Fruit fly (Drosophila melanogaster) whole organism, embryonic: ENCODE results near the gene CG5921.
A peak's percentile ranks its signal among the peaks of the same experiment; 100 is the strongest.

Source experiments
- Ada2b ChIP-seq: fragments of 200-800 bp; sonication (Bioruptor generic); IDR thresholded peaks from 2 replicates; pipeline ENCODE4 v1.3.6; 2022; ENCODE audit warnings: missing biosample characterization, missing genetic modification characterization
- CG10654 ChIP-seq: fragments of 200-800 bp; sonication (Bioruptor generic); optimal IDR thresholded peaks from 2 replicates; lab custom pipeline; 2016; ENCODE audit warnings: missing biosample characterization, missing genetic modification characterization
- CG11456 ChIP-seq: fragments of 200-800 bp; sonication (Bioruptor generic); IDR thresholded peaks from 3 replicates; pipeline ENCODE4 v1.3.6; 2022; ENCODE audit warnings: missing biosample characterization, missing genetic modification characterization
- CG15269 ChIP-seq: fragments of 200-800 bp; sonication (Bioruptor generic); optimal IDR thresholded peaks from 2 replicates; lab custom pipeline; 2018; ENCODE audit warnings: missing biosample characterization, mild to moderate bottlenecking, missing genetic modification characterization, moderate library complexity
- CG1529 ChIP-seq: fragments of 200-800 bp; sonication (Bioruptor generic); optimal IDR thresholded peaks from 3 replicates; lab custom pipeline; 2018; ENCODE audit warnings: missing biosample characterization, missing genetic modification characterization
- CG16779 ChIP-seq: fragments of 200-800 bp; sonication (Bioruptor generic); IDR thresholded peaks from 2 replicates; pipeline ENCODE4 v1.3.6; 2022; ENCODE audit warnings: missing biosample characterization, missing genetic modification characterization
- CG17186 ChIP-seq: fragments of 200-800 bp; sonication (Bioruptor generic); optimal IDR thresholded peaks from 3 replicates; lab custom pipeline; 2017; ENCODE audit warnings: missing biosample characterization, missing genetic modification reagents, missing genetic modification characterization
- CG17361 ChIP-seq: fragments of 200-800 bp; sonication (Bioruptor generic); IDR thresholded peaks from 3 replicates; pipeline ENCODE4 v1.3.6; 2022; ENCODE audit warnings: missing biosample characterization, missing genetic modification characterization
- CG18619 ChIP-seq: fragments of 200-800 bp; sonication (Bioruptor generic); optimal IDR thresholded peaks from 3 replicates; lab custom pipeline; 2017; ENCODE audit warnings: missing biosample characterization, mild to moderate bottlenecking, missing genetic modification characterization
- CG2120 ChIP-seq: fragments of 200-800 bp; sonication (Bioruptor generic); optimal IDR thresholded peaks from 3 replicates; lab custom pipeline; 2016; ENCODE audit warnings: missing biosample characterization, missing genetic modification characterization
- CG30020 ChIP-seq: fragments of 200-800 bp; optimal IDR thresholded peaks from 2 replicates; lab custom pipeline; 2019; ENCODE audit warnings: missing biosample characterization, mild to moderate bottlenecking, missing genetic modification characterization, moderate library complexity
- CG32532 ChIP-seq: fragments of 200-800 bp; sonication (Bioruptor generic); IDR thresholded peaks from 2 replicates; pipeline ENCODE4 v1.3.6; 2022; ENCODE audit warnings: missing biosample characterization, missing genetic modification characterization
- CG34224 ChIP-seq: fragments of 200-800 bp; sonication (Bioruptor generic); IDR thresholded peaks from 3 replicates; pipeline ENCODE4 v1.3.6; 2022; ENCODE audit warnings: missing biosample characterization, missing genetic modification characterization; ENCODE audit not compliant: partially characterized antibody
- CG4404 ChIP-seq: fragments of 200-800 bp; sonication (Bioruptor generic); IDR thresholded peaks from 2 replicates; pipeline ENCODE4 v1.3.6; 2022; ENCODE audit warnings: missing biosample characterization, missing genetic modification characterization
- CG4854 ChIP-seq: fragments of 200-800 bp; sonication (Bioruptor generic); optimal IDR thresholded peaks from 2 replicates; lab custom pipeline; 2016; ENCODE audit warnings: missing biosample characterization, missing genetic modification characterization, inconsistent platforms
- CG7556 ChIP-seq: fragments of 200-800 bp; sonication (Bioruptor generic); optimal IDR thresholded peaks from 2 replicates; lab custom pipeline; 2017; ENCODE audit warnings: missing biosample characterization, mild to moderate bottlenecking, missing genetic modification characterization
- CG7928 ChIP-seq: fragments of 200-800 bp; sonication (Bioruptor generic); optimal IDR thresholded peaks from 2 replicates; lab custom pipeline; 2017; ENCODE audit warnings: missing biosample characterization, mild to moderate bottlenecking, missing genetic modification characterization
- Dad ChIP-seq: fragments of 200-800 bp; sonication (Bioruptor generic); optimal IDR thresholded peaks from 3 replicates; lab custom pipeline; 2016; ENCODE audit warnings: missing biosample characterization, missing genetic modification characterization
- Ets65A ChIP-seq: fragments of 200-800 bp; sonication (Bioruptor generic); peaks from one replicate; lab custom pipeline; 2016; ENCODE audit warnings: missing biosample characterization, missing genetic modification characterization
- Gug ChIP-seq: fragments of 200-800 bp; sonication (Bioruptor generic); IDR thresholded peaks from 4 replicates; pipeline ENCODE4 v1.3.6; 2022; ENCODE audit warnings: missing biosample characterization, missing genetic modification characterization
- Hand ChIP-seq: fragments of 200-800 bp; sonication (Bioruptor generic); optimal IDR thresholded peaks from 2 replicates; lab custom pipeline; 2017; ENCODE audit warnings: mild to moderate bottlenecking, missing biosample characterization, missing genetic modification reagents, missing genetic modification characterization
- Hey ChIP-seq: fragments of 200-800 bp; sonication (Bioruptor generic); optimal IDR thresholded peaks from 3 replicates; lab custom pipeline; 2018; ENCODE audit warnings: missing biosample characterization, mild to moderate bottlenecking, missing genetic modification characterization
- Lhr ChIP-seq: fragments of 200-800 bp; sonication (Bioruptor generic); optimal IDR thresholded peaks from 3 replicates; lab custom pipeline; 2017; ENCODE audit warnings: mild to moderate bottlenecking, missing biosample characterization, missing genetic modification reagents, missing genetic modification characterization
- MTF-1 ChIP-seq: fragments of 200-800 bp; sonication (Bioruptor generic); optimal IDR thresholded peaks from 2 replicates; lab custom pipeline; 2018; ENCODE audit warnings: missing biosample characterization, mild to moderate bottlenecking, missing genetic modification characterization, borderline replicate concordance
- Oaz ChIP-seq: fragments of 200-800 bp; sonication (Bioruptor generic); IDR thresholded peaks from 2 replicates; pipeline ENCODE4 v1.3.6; 2022; ENCODE audit warnings: missing biosample characterization, missing genetic modification characterization
- Scr ChIP-seq: fragments of 200-800 bp; sonication (Bioruptor generic); IDR thresholded peaks from 2 replicates; pipeline ENCODE4 v1.3.6; 2022; ENCODE audit warnings: missing biosample characterization, missing genetic modification characterization; ENCODE audit not compliant: partially characterized antibody
- Sox100B ChIP-seq: fragments of 200-800 bp; sonication (Bioruptor generic); optimal IDR thresholded peaks from 3 replicates; lab custom pipeline; 2018; ENCODE audit warnings: missing biosample characterization, mild to moderate bottlenecking, missing genetic modification characterization
- ase ChIP-seq: fragments of 200-800 bp; sonication (Bioruptor generic); IDR thresholded peaks from 3 replicates; pipeline ENCODE4 v1.3.6; 2022; ENCODE audit warnings: missing biosample characterization, missing genetic modification characterization
- bbx ChIP-seq: fragments of 200-800 bp; sonication (Bioruptor generic); IDR thresholded peaks from 2 replicates; pipeline ENCODE4 v1.3.6; 2022; ENCODE audit warnings: missing biosample characterization, missing genetic modification characterization; ENCODE audit not compliant: partially characterized antibody
- cato ChIP-seq: fragments of 200-800 bp; sonication (Bioruptor generic); optimal IDR thresholded peaks from 2 replicates; lab custom pipeline; 2016; ENCODE audit warnings: missing biosample characterization, missing genetic modification characterization, borderline replicate concordance
- chinmo ChIP-seq: fragments of 200-800 bp; sonication (Bioruptor generic); IDR thresholded peaks from 4 replicates; pipeline ENCODE4 v1.3.6; 2022; ENCODE audit warnings: missing biosample characterization, missing genetic modification characterization; ENCODE audit not compliant: partially characterized antibody
- chm ChIP-seq: fragments of 200-800 bp; sonication (Bioruptor generic); IDR thresholded peaks from 2 replicates; pipeline ENCODE4 v1.3.6; 2022; ENCODE audit warnings: missing biosample characterization, missing genetic modification characterization
- crol ChIP-seq: fragments of 200-800 bp; sonication (Bioruptor generic); IDR thresholded peaks from 2 replicates; pipeline ENCODE4 v1.3.6; 2022; ENCODE audit warnings: missing biosample characterization, missing genetic modification characterization
- dan ChIP-seq: fragments of 200-800 bp; sonication (Bioruptor generic); IDR thresholded peaks from 2 replicates; pipeline ENCODE4 v1.3.6; 2022; ENCODE audit warnings: missing biosample characterization, missing genetic modification characterization
- emc ChIP-seq: fragments of 200-800 bp; sonication (Bioruptor generic); optimal IDR thresholded peaks from 2 replicates; lab custom pipeline; 2016; ENCODE audit warnings: missing biosample characterization, missing genetic modification characterization
- h ChIP-seq: fragments of >200 bp; optimal IDR thresholded peaks from 2 replicates; lab custom pipeline; 2017
- her ChIP-seq: fragments of 200-800 bp; sonication (Bioruptor generic); optimal IDR thresholded peaks from 2 replicates; lab custom pipeline; 2016; ENCODE audit warnings: missing biosample characterization, missing genetic modification characterization
- lola ChIP-seq, 3 experiments: fragments of >200 bp in 2 of 3; fragments of 200-800 bp in 1 of 3; sonication (Bioruptor generic) in 1 of 3; optimal IDR thresholded peaks; 2 replicates each; lab custom pipeline; 2017 to 2019; ENCODE audit warnings: missing biosample characterization in 3 of 3, missing genetic modification characterization in 3 of 3, mild to moderate bottlenecking in 1 of 3, moderate library complexity in 1 of 3
- lov ChIP-seq, 2 experiments: fragments of 200-800 bp in 1 of 2; fragments of >200 bp in 1 of 2; sonication (Bioruptor generic) in 1 of 2; IDR thresholded peaks in 1 of 2; optimal IDR thresholded peaks in 1 of 2; 2 replicates in 1 of 2; 3 replicates in 1 of 2; pipeline versions ENCODE4 v1.3.6 to Lab custom; 2017 to 2022; ENCODE audit warnings: missing biosample characterization in 1 of 2, missing genetic modification characterization in 1 of 2
- maf-S ChIP-seq: fragments of 200-800 bp; sonication (Bioruptor generic); optimal IDR thresholded peaks from 2 replicates; lab custom pipeline; 2016; ENCODE audit warnings: missing biosample characterization, missing genetic modification characterization
- mam ChIP-seq: fragments of 200-800 bp; sonication (Bioruptor generic); optimal IDR thresholded peaks from 3 replicates; lab custom pipeline; 2016; ENCODE audit warnings: missing biosample characterization, missing genetic modification characterization
- nmo ChIP-seq: fragments of 200-800 bp; sonication (Bioruptor generic); optimal IDR thresholded peaks from 2 replicates; lab custom pipeline; 2018; ENCODE audit warnings: missing biosample characterization, mild to moderate bottlenecking, missing genetic modification characterization, moderate library complexity
- pho ChIP-seq: fragments of 200-800 bp; sonication (Bioruptor generic); optimal IDR thresholded peaks from 2 replicates; lab custom pipeline; 2016; ENCODE audit warnings: missing biosample characterization, missing genetic modification characterization
- run ChIP-seq: fragments of 200-800 bp; sonication (Bioruptor generic); optimal IDR thresholded peaks from 3 replicates; lab custom pipeline; 2018; ENCODE audit warnings: missing biosample characterization, mild to moderate bottlenecking, missing genetic modification characterization
- schlank ChIP-seq: fragments of 200-800 bp; sonication (Bioruptor generic); optimal IDR thresholded peaks from 2 replicates; lab custom pipeline; 2018; ENCODE audit warnings: missing biosample characterization, mild to moderate bottlenecking, missing genetic modification characterization
- sens ChIP-seq: fragments of 200-800 bp; sonication (Bioruptor generic); peaks from one replicate; lab custom pipeline; 2016; ENCODE audit warnings: missing biosample characterization, missing genetic modification characterization
- sr ChIP-seq: fragments of 200-800 bp; sonication (Bioruptor generic); IDR thresholded peaks from 3 replicates; pipeline ENCODE4 v1.3.6; 2022; ENCODE audit warnings: missing biosample characterization, missing genetic modification characterization
- stc ChIP-seq: fragments of 200-800 bp; sonication (Bioruptor generic); IDR thresholded peaks from 2 replicates; pipeline ENCODE4 v1.3.6; 2022; ENCODE audit warnings: missing biosample characterization, missing genetic modification characterization
- stwl ChIP-seq: fragments of 200-800 bp; sonication (Bioruptor generic); optimal IDR thresholded peaks from 3 replicates; lab custom pipeline; 2018; ENCODE audit warnings: missing biosample characterization, mild to moderate bottlenecking, missing genetic modification characterization, moderate library complexity
- yki ChIP-seq: fragments of >200 bp; optimal IDR thresholded peaks from 3 replicates; lab custom pipeline; 2018
- zfh1 ChIP-seq: fragments of 200-800 bp; sonication (Bioruptor generic); IDR thresholded peaks from 3 replicates; pipeline ENCODE4 v1.3.6; 2022; ENCODE audit warnings: missing biosample characterization, missing genetic modification characterization

Gene CG5921

dm6 chrX:6097578-6097977 is 47.0 kb downstream of the CG5921 start (continued):
- TF ChIP-seq emc (GFP tag; lab: Kevin White, UChicago) (peak; percentile 9), Hand (peak; percentile 46), Dad (GFP tag; lab: Kevin White, UChicago) (peak; percentile 70), run (tag; lab: Kevin White, UChicago) (peak; percentile 20), zfh1 (GFP tag; lab: Robert Waterston, UW) (peak; percentile 89), schlank (peak; percentile 18), sr (GFP tag; lab: Robert Waterston, UW) (peak; percentile 76; the same call in 2 of the 3 replicates), CG17361 (GFP tag; lab: Robert Waterston, UW) (peak; percentile 83), CG15269 (tag; lab: Kevin White, UChicago) (peak; percentile 78), Gug (GFP tag; lab: Robert Waterston, UW) (peak; percentile 80), crol (GFP tag; lab: Robert Waterston, UW) (peak; percentile 40; the same call in 1 of the 2 replicates), CG16779 (GFP tag; lab: Robert Waterston, UW) (peak; percentile 84), sens (peak; percentile 97), CG10654 (peak; percentile 76), pho (GFP tag; lab: Kevin White, UChicago) (peak; percentile 54), yki (lab: Kevin White, UChicago) (no peak), CG4404 (GFP tag; lab: Robert Waterston, UW) (peak; percentile 83), Ada2b (GFP tag; lab: Robert Waterston, UW) (peak; percentile 93), CG32532 (GFP tag; lab: Robert Waterston, UW) (peak; percentile 88), CG2120 (GFP tag; lab: Kevin White, UChicago) (peak; percentile 84), CG7556 (peak; percentile 77), stc (GFP tag; lab: Robert Waterston, UW) (peak; percentile 88), MTF-1 (GFP tag; lab: Kevin White, UChicago) (peak; percentile 38), CG17186 (GFP tag; lab: Kevin White, UChicago) (no peak), dan (GFP tag; lab: Robert Waterston, UW) (peak; percentile 38; the same call in 1 of the 2 replicates), nmo (GFP tag; lab: Kevin White, UChicago) (peak; percentile 86), Ets65A (GFP tag; lab: Kevin White, UChicago) (peak; percentile 98), stwl (tag; lab: Kevin White, UChicago) (no peak), Lhr (GFP tag; lab: Kevin White, UChicago) (peak; percentile 26), maf-S (GFP tag; lab: Kevin White, UChicago) (peak; percentile 51), ase (peak; percentile 89), Scr (GFP tag; lab: Robert Waterston, UW) (peak; percentile 31; the same call in 1 of the 2 replicates), bbx (GFP tag; lab: Robert Waterston, UW) (no peak), h (no peak), her (peak; percentile 80), chinmo (GFP tag; lab: Robert Waterston, UW) (no peak), mam (peak; percentile 86), Oaz (GFP tag; lab: Robert Waterston, UW) (peak; percentile 79), CG34224 (no peak), chm (GFP tag; lab: Robert Waterston, UW) (peak; percentile 88), CG1529 (GFP tag; lab: Kevin White, UChicago) (peak; percentile 59), CG11456 (GFP tag; lab: Robert Waterston, UW) (peak; percentile 87), lov (optimal IDR thresholded peaks at IDR 0.05; lab: Kevin White, UChicago) (no peak), lov (GFP tag; IDR thresholded peaks at IDR 0.05; lab: Robert Waterston, UW) (peak; percentile 85; the same call in 2 of the 3 replicates), cato (GFP tag; lab: Kevin White, UChicago) (peak; percentile 64), CG30020 (tag; lab: Kevin White, UChicago) (no peak), CG18619 (GFP tag; lab: Kevin White, UChicago) (peak; percentile 66), lola (GFP tag; optimal IDR thresholded peaks at IDR 0.05; lab: Kevin White, UChicago) (peak in 1 of 3 experiments; percentile 31), Sox100B (GFP tag; lab: Kevin White, UChicago) (peak; percentile 61), CG7928 (no peak), CG4854 (GFP tag; lab: Kevin White, UChicago) (peak; percentile 59), Hey (tag; lab: Kevin White, UChicago) (no peak)
